Fruit fly (Drosophila melanogaster) ovary, adult (tissue): ENCODE data around the gene CG43149.

Source experiments
- CG17801 ChIP-seq: fragments of 200-800 bp; optimal IDR thresholded peaks from 2 replicates; lab custom pipeline; 2019; ENCODE audit warnings: missing biosample characterization, mild to moderate bottlenecking, missing genetic modification characterization, moderate library complexity; ENCODE audit not compliant: partially characterized antibody

Gene CG43149

DNA sequence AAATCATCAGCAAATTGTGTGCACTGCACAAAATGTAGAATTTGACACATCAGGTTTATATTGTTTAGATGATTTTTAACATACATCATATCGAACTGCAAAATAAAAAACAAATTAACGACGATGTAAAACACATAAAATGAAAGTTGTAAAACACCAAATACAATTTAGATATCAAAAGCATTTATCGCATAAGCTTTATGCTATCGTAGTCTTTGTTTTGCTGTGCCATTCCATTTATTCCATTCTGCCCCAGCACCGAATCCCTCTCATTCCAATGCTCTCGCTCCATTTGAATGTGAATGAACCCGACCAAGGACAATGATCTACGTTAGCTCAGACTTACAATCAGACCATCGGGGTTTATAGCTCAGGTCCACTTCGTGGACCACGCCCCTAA is 16.7 kb upstream of the CG43149 start:
- TF ChIP-seq CG17801 (GFP tag; lab: Kevin White, UChicago) = no peak

DNA sequence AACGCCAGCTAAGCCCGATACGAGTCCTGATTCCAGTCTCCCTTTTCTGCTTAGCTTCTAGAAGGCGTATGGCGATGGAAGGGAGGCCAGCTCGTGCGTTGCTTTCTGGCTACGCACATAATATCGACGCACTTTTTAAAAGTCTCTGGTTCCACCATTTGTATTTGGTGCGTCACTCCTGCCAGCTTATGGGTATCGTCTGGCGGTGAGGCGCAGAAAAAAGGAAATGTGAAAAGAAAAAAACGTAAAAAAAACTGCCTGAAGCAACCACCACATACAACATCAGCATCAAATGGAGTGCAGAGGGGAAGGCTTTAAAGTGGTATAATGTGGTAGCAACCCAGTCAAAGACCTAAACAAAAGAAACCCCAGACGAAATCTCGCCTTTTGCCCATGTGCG is 14.8 kb upstream of the CG43149 start:
- TF ChIP-seq CG17801 (GFP tag; lab: Kevin White, UChicago) = no peak

DNA sequence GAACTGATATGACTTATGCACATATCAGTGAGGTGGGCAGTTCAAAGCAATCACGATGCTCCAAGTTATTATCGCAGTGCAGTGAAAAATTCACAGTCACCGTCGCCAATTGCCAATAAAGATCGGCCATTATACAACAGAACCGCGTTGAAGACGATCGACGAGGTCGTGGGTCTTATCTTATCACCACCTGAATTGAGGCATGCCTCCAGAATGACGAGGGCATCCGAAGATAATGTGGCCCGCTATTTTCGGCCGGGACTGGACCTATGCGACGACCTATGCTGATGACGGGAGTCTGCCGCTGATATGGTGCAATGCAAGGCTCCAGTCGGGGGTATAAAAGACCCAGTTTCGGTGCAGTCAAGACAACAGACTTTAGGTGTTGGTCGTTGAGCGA is 11.5 kb upstream of the CG43149 start, which contains the start of gene Lsp1gamma:
Gene Lsp1gamma, plus strand, starts transcription at position 368 of the 400 bp plus-strand sequence.
- no peak for TF ChIP-seq CG17801 (GFP tag; lab: Kevin White, UChicago)

DNA sequence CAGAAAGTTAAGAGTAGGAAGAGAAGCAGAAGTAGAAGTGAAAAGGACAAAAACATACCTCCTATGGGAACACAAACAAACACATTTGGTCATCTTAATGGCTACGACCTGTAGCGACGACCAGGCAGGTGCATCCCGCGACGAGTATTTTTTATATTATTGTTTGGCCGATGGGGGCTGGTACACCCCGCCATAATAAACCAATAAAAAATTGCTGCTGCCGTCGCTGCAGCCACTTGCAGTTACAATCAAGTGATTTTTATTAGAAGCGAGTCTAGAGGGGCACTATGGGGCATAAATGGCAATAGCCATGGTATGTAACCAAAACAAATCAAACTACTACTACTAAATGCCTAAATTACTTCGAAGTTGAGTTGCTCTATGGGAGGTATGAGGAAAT is 5.9 kb upstream of the CG43149 start:
- TF ChIP-seq CG17801 (GFP tag; lab: Kevin White, UChicago) = no peak

DNA sequence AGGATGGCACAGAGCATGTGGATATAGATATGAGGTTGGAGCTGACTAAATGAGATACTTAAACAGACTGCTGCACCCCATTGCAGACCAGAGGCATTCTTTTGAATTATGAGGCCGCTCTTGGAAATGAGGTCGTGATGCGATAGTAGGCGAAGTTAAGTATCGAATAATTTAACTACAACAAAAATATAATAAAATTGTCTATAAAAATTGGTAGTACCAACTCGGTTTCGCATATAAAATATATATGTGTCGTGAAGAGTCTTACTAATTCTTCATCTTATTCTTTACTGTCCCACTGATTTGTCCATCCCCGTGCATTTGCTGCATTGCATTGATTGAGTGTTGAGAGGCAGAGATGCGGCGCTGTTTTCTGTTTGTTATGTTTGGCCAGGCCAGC is 5.5 kb upstream of the CG43149 start:
- no peak for TF ChIP-seq CG17801 (GFP tag; lab: Kevin White, UChicago)

DNA sequence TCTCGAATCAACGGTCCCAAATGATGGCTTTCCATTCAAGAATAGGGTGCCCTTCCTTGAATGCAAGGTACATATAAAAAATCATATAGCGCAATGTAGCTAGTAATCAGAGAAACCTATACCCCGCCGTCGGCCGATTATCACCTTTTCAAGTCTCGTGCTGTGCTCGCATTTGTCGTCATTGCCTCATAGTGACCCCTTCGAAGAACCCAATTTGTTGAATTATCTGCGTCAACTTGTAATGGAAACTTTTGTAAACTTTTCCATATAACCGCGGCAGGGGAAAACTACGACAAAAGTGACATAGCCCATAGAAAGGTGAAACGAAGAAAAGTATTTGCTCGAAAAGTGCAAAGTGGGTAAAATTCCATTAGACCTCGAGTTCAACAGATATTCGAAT is 3.1 kb upstream of the CG43149 start:
- TF ChIP-seq CG17801 (GFP tag; lab: Kevin White, UChicago) = no peak

DNA sequence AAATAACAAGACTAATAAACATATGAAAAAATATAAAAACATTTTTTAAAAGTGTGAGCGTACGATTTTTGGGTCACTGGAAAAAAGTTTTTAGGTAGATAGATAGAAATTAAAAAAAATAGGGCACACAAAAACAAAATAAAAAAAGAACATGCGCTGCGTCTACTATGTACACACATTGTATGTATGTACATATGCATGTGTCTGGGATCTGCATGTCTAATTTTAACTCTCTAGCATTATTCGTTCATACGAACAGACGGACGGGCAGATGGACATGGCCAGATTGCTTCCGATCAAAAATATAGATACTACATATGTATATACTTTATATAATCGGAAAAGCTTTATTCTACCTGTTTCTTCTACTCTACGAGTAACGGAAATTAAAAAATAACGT is 2.0 kb upstream of the CG43149 start:
- no peak for TF ChIP-seq CG17801 (GFP tag; lab: Kevin White, UChicago)

DNA sequence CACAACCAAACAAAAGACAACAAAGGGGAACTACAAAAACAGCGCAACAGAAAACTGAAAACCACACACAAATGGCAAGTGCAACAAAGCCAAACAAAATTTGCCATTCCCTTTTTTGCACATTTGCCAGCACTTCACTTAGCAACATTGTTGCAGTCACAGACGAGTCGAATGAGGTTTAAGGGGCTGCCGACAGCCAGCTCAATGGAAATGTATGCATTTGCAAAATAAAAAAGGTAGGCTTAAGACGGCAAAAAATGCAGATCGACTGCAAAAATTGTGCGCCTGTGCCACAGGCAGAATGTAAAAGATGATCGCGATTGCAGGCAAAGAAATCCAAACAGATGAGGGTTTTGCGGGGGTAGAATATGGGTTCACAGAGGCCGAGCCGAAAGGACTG is 3.7 kb downstream of the CG43149 start:
- TF ChIP-seq CG17801 (GFP tag; lab: Kevin White, UChicago) = no peak

DNA sequence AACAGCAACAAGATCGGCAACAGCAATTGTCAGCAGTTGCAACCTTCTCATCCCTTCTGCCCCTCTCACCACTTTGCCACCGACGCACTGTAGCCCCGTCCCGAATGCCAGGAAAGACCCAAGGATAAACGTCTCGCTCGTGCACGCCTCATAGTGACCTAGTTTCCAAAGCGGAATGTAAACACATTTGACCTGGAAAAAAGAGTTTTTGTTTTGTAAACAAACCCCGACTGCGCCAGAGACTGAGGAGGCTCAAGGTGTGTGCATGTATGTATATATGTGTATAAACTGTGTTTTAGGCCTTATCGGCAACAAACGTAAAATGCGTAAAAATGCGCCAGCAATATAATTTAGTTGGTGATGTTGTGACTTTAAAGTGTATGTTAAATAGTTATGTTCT is 4.8 kb downstream of the CG43149 start:
- no peak for TF ChIP-seq CG17801 (GFP tag; lab: Kevin White, UChicago)

DNA sequence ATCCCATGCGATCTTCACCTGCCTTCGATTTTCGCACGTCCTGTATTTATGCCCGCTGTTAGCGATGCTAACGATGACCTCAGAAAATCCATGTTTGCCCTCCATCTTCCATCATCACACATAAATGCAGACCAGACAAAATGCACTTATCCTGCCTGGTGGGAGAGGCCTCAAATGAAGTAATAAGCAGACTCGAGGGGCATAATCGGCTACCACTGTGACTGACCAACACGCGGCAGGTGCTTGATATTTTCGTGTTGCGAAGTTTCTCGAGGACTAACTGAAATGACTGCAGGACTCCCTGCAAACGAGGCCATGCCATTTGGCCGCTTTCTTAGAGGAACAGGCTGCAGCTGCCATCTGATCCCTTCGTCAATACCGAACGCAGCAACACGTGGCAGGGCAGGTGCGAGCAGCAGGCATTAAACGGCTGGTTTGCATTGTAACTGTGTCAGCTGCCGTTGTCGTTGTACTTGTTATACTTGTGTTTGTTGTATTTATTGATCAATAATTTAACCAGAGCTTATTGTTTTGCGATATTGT is 6.8 kb downstream of the CG43149 start:
- no peak for TF ChIP-seq CG17801 (GFP tag; lab: Kevin White, UChicago)

DNA sequence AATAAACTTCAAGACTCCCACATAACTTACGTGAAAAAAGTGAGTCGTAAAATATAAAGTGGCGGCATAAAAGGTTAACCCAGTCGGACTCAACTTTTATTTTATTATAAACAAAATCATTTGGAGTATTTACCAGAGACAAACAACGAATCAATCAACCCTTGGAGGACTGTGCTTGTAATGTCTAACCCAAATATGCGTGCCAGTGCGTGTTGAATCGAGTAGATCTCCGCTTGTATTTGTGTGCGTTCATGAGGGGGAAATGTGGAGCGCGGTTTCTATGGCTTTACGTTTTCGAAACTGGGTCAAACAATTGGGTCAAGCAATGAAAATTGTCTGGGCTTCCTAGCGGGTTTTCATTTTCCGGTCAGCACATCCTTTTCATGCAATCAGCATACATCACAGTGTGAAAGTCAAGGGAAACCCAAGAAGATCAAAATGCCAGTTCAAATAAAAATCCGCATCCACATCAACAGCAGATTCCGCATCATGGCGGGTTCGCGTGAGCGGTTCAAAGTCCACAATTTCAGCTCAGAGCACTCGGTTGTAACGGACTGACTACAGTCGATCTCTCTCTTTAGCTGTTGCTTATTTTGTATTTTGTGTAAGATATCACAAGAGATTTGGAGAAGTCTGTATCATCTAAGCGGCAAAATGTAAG is 13.0 kb downstream of the CG43149 start:
- no peak for TF ChIP-seq CG17801 (GFP tag; lab: Kevin White, UChicago)

DNA sequence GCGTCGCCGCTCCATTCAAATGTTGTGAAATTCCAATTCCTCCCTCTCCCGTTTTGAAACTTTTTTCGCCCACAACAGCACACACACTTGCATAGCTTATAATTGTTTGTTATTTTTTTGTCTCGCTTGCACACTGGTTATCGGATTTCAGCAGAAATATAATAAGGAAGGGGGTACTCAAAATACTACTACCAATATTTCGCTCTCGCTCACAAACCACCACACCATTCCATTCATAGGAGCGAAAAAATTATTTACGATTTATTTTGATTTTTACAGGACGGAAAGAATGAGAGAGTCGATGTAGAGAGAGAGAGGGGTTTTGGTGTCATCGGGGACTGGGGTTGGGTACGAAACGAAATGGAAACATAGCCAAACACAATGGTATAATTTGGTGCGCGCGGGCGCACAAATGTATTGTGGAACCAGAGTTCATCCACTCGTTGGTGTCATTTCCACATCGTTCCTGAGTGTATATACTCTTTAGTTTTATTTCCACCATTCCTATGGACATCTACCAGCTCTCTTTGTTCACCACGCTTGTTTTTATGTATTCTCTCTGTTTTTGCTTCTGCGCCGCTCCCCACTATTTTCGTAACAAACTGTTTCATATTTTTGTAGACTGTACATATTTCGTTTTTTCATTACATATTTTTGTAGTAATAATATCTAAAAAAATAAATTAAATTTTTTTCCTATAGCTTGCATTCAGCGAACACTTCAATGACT is 14.2 kb downstream of the CG43149 start:
- no peak for TF ChIP-seq CG17801 (GFP tag; lab: Kevin White, UChicago)

DNA sequence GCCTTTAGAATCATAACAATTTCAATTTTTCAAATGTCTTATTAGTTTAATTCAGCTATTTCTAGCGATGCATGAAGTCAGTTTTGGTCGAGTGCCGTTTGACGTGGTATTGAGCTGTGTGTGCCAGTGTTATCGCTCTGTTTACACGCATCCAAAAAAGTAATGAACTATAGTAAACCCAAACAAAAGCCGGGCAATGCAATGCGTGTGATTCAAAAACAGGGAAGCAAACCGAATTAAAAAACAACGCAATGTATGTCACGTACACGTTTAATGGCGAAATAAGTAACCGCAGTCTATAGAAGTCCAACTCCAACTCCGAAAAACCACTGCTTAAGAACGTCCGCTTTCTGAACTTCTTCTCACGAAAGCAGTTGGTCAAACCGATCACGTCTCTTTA is 16.6 kb downstream of the CG43149 start:
- TF ChIP-seq CG17801 (GFP tag; lab: Kevin White, UChicago) = no peak

DNA sequence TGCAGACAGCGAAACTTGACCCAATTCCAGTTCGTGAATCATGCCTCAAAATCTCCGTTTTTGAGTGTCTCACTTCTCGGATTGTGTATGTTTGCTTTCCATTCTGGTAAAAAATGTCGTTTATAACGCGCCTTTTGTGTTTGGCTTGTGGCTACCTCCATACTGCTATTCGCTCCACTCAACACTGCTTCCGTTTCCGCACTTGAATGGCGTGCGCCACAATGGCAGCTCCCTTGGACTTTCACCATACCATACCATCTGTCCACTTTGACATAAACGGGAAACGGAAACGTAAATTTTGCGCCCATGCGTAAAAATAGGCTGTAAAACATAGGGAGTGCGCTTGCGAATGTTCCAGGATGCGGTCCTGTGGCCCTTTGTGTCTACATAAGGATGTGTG is 19.9 kb downstream of the CG43149 start:
- no peak for TF ChIP-seq CG17801 (GFP tag; lab: Kevin White, UChicago)

DNA sequence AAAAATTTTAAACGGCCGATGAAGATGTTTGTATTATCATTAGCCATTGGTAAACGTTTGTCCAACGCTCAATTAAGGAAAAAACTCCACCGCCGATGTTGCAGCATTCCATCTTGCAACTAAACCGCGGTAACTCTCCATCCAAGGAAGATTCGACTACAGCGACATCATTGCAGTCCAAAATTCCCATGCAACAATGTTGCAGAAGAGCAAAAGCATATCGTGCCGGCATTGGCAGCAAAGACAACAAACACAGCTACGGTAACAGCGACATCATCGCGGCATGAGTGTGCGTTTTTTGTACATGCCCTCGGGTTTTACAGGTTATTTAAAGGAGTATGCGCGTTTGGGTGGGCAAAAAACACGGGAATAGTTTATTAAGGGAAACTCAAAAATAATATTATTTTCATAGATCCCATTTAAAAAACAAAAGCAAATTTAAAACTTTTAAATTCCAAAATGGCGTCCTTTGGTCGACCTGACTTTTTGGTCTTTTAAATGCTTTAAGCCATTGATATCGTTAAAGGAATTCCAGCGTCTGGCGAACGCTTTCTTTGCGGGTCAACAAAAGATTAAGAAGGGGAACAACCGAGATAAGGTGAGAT is 24.8 kb downstream of the CG43149 start:
- TF ChIP-seq CG17801 (GFP tag; lab: Kevin White, UChicago) = no peak
